Fruit fly (Drosophila melanogaster): ENCODE results near the gene CG11693.

CG11693 gene

dm6 chr3R:8306188-8306926 lies 4.2 kb downstream of the CG11693 start (continued):
- 0 out of 2 replicates have a peak, but pooled peaks have one; percentile 17 for TF ChIP-seq Atf6 (GFP tag; IDR thresholded peaks at IDR 0.05)
- TF ChIP-seq cwo (GFP tag; optimal IDR thresholded peaks at IDR 0.05) = peak; percentile 55
- TF ChIP-seq Sry-β (GFP tag; optimal IDR thresholded peaks at IDR 0.05) = peak; percentile 73
- TF ChIP-seq Med (GFP tag) = peak; percentile 33
- TF ChIP-seq lbe (GFP tag; optimal IDR thresholded peaks at IDR 0.05) = peak; percentile 57
- peak; percentile 70 for TF ChIP-seq Bgb (GFP tag; IDR thresholded peaks at IDR 0.05; ENCODE audit: partially characterized antibody)
- TF ChIP-seq Fer1 (GFP tag; optimal IDR thresholded peaks at IDR 0.05) = no peak
- no peak for TF ChIP-seq CG11398 (GFP tag; optimal IDR thresholded peaks at IDR 0.05)
- peak; percentile 62; the same call in 1 of the 2 replicates for TF ChIP-seq bbx (GFP tag; IDR thresholded peaks at IDR 0.05; ENCODE audit: partially characterized antibody)
- TF ChIP-seq lmd (GFP tag; IDR thresholded peaks at IDR 0.05) = no peak
- TF ChIP-seq knrl (GFP tag; IDR thresholded peaks at IDR 0.05; ENCODE audit: partially characterized antibody) = peak; percentile 34; the same call in 1 of the 3 replicates
- TF ChIP-seq CG13287 (GFP tag; IDR thresholded peaks at IDR 0.05; ENCODE audit: partially characterized antibody) = peak; percentile 23; the same call in 1 of the 2 replicates
- TF ChIP-seq Dll (GFP tag; IDR thresholded peaks at IDR 0.05; ENCODE audit: partially characterized antibody) = peak; percentile 25; the same call in 1 of the 4 replicates
- TF ChIP-seq Asciz (GFP tag; optimal IDR thresholded peaks at IDR 0.05) = no peak
- peak; percentile 50 for TF ChIP-seq sens (GFP tag)
- peak; percentile 47; the same call in 2 of the 3 replicates for TF ChIP-seq CG34224 (GFP tag; IDR thresholded peaks at IDR 0.05; ENCODE audit: partially characterized antibody)
- TF ChIP-seq CG13424 (tag; optimal IDR thresholded peaks at IDR 0.05) = no peak
- no peak for TF ChIP-seq CG1792 (GFP tag; optimal IDR thresholded peaks at IDR 0.05)
- TF ChIP-seq Stat92E (GFP tag; optimal IDR thresholded peaks at IDR 0.05) = peak in 1 of 3 experiments; percentile 59

dm6 chr3R:8305110-8305509 lies 5.5 kb downstream of the CG11693 start, which contains the start of gene Sgt1:
Sgt1 (minus strand) TSS chr3R:8305274.
- TF ChIP-seq hbn (GFP tag; IDR thresholded peaks at IDR 0.05; ENCODE audit: partially characterized antibody) (peak; percentile 70), Fer1 (GFP tag; optimal IDR thresholded peaks at IDR 0.05) (peak; percentile 21), her (GFP tag; optimal IDR thresholded peaks at IDR 0.05) (peak; percentile 62), CrebB (tag; optimal IDR thresholded peaks at IDR 0.05) (peak; percentile 41), CG17385 (GFP tag; optimal IDR thresholded peaks at IDR 0.05) (no peak), crp (GFP tag; optimal IDR thresholded peaks at IDR 0.05) (peak in 1 of 2 experiments; percentile 30), lov (optimal IDR thresholded peaks at IDR 0.05) (no peak), lov (GFP tag; IDR thresholded peaks at IDR 0.05) (no peak), HmgD (GFP tag; optimal IDR thresholded peaks at IDR 0.05) (peak; percentile 81), insv (GFP tag; optimal IDR thresholded peaks at IDR 0.05) (peak in 1 of 2 experiments; percentile 64), CG4328 (GFP tag; optimal IDR thresholded peaks at IDR 0.05) (peak; percentile 38), stwl (tag; optimal IDR thresholded peaks at IDR 0.05) (peak; percentile 96), crc (GFP tag; optimal IDR thresholded peaks at IDR 0.05) (no peak), Antp (GFP tag; optimal IDR thresholded peaks at IDR 0.05) (peak; percentile 65), yki (optimal IDR thresholded peaks at IDR 0.05) (no peak), h (optimal IDR thresholded peaks at IDR 0.05) (no peak), pzg (GFP tag; optimal IDR thresholded peaks at IDR 0.05) (peak; percentile 99), Taf1 (GFP tag; IDR thresholded peaks at IDR 0.05) (no peak), mirr (GFP tag; optimal IDR thresholded peaks at IDR 0.05) (no peak), CG9609 (GFP tag; optimal IDR thresholded peaks at IDR 0.05) (peak; percentile 59), CG14441 (GFP tag; IDR thresholded peaks at IDR 0.05) (no peak), CG17568 (GFP tag; optimal IDR thresholded peaks at IDR 0.05) (no peak), CG11695 (GFP tag; IDR thresholded peaks at IDR 0.05) (no peak), CG4360 (GFP tag; IDR thresholded peaks at IDR 0.05) (no peak), fd102C (GFP tag; optimal IDR thresholded peaks at IDR 0.05) (no peak), Atf-2 (GFP tag; optimal IDR thresholded peaks at IDR 0.05) (no peak), CG7271 (tag; optimal IDR thresholded peaks at IDR 0.05) (no peak), Elba2 (GFP tag; optimal IDR thresholded peaks at IDR 0.05) (no peak), twi (tag; optimal IDR thresholded peaks at IDR 0.05) (no peak), CG6654 (GFP tag; optimal IDR thresholded peaks at IDR 0.05) (no peak), Adf1 (GFP tag; IDR thresholded peaks at IDR 0.05) (no peak)

Data from whole organism, embryonic.